Worm (Caenorhabditis elegans) whole organism, L1 larva: Measurements from ENCODE around the gene frpr-15.

Experiments used
- C04F5.9 ChIP-seq: sonication (generic microtip); optimal IDR thresholded peaks from 2 replicates; lab custom pipeline; 2016; ENCODE audit warnings: missing genetic modification characterization, missing compliant biosample characterization
- C16A3.4 ChIP-seq: fragments of 150-350 bp; optimal IDR thresholded peaks from 2 replicates; lab custom pipeline; 2014; ENCODE audit warnings: missing biosample characterization, missing genetic modification characterization
- C34B4.2 ChIP-seq: sonication (generic microtip); optimal IDR thresholded peaks from 2 replicates; lab custom pipeline; 2017; ENCODE audit warnings: mild to moderate bottlenecking, missing genetic modification characterization, missing compliant biosample characterization
- F16B12.6 ChIP-seq: fragments of 150-350 bp; optimal IDR thresholded peaks from 2 replicates; lab custom pipeline; 2014; ENCODE audit warnings: missing biosample characterization, missing genetic modification characterization
- Y116A8C.19 ChIP-seq: sonication (generic microtip); optimal IDR thresholded peaks from 2 replicates; lab custom pipeline; 2016; ENCODE audit warnings: missing compliant biosample characterization, missing genetic modification characterization, borderline replicate concordance
- aha-1 ChIP-seq: fragments of 150-350 bp; optimal IDR thresholded peaks from 2 replicates; lab custom pipeline; 2014; ENCODE audit warnings: missing biosample characterization, missing genetic modification characterization
- alr-1 ChIP-seq: fragments of 200-800 bp; sonication (Bioruptor generic); optimal IDR thresholded peaks from 2 replicates; lab custom pipeline; 2018; ENCODE audit warnings: borderline replicate concordance, mild to moderate bottlenecking, missing genetic modification characterization, missing compliant biosample characterization
- aly-2 ChIP-seq: fragments of 150-350 bp; optimal IDR thresholded peaks from 2 replicates; lab custom pipeline; 2014; ENCODE audit warnings: missing biosample characterization, missing genetic modification characterization
- ama-1 ChIP-seq: fragments of 150-350 bp; optimal IDR thresholded peaks from 2 replicates; lab custom pipeline; 2014
- blmp-1 ChIP-seq: fragments of 150-350 bp; optimal IDR thresholded peaks from 2 replicates; lab custom pipeline; 2014; ENCODE audit warnings: missing biosample characterization, missing genetic modification characterization
- ceh-63 ChIP-seq: fragments of 200-800 bp; sonication (Bioruptor generic); optimal IDR thresholded peaks from 2 replicates; lab custom pipeline; 2018; ENCODE audit warnings: mild to moderate bottlenecking, missing genetic modification characterization, missing compliant biosample characterization
- ceh-8 ChIP-seq: fragments of 200-800 bp; sonication (Bioruptor generic); optimal IDR thresholded peaks from 2 replicates; lab custom pipeline; 2018; ENCODE audit warnings: mild to moderate bottlenecking, missing genetic modification characterization, moderate library complexity, missing compliant biosample characterization
- ceh-82 ChIP-seq, 3 experiments: fragments of 150-350 bp in 1 of 3; sonication (generic microtip) in 2 of 3; optimal IDR thresholded peaks; 2 replicates each; lab custom pipeline; 2014 to 2017; ENCODE audit warnings: missing biosample characterization in 3 of 3, missing genetic modification characterization in 3 of 3
- ceh-90 ChIP-seq: sonication (generic microtip); optimal IDR thresholded peaks from 2 replicates; lab custom pipeline; 2016; ENCODE audit warnings: missing genetic modification characterization, missing compliant biosample characterization
- egl-13 ChIP-seq: sonication (generic microtip); optimal IDR thresholded peaks from 2 replicates; lab custom pipeline; 2016; ENCODE audit warnings: missing genotype, missing genetic modification reagents, missing genetic modification characterization, missing compliant biosample characterization
- egl-27 ChIP-seq, 2 experiments: fragments of 150-350 bp in 1 of 2; sonication (generic microtip); optimal IDR thresholded peaks; 3 replicates each; lab custom pipeline; 2017 to 2018; ENCODE audit warnings: missing biosample characterization in 2 of 2, missing genetic modification characterization in 2 of 2, missing genetic modification reagents in 2 of 2
- elt-3 ChIP-seq, 6 experiments: fragments of 150-350 bp in 1 of 6; sonication (generic microtip); optimal IDR thresholded peaks; 2 replicates each; lab custom pipeline; 2017 to 2018; ENCODE audit warnings: missing biosample characterization in 6 of 6, missing genetic modification characterization in 6 of 6, inconsistent platforms in 1 of 6
- fkh-10 ChIP-seq: sonication (generic microtip); optimal IDR thresholded peaks from 2 replicates; lab custom pipeline; 2017; ENCODE audit warnings: missing biosample characterization, missing genetic modification reagents, missing genetic modification characterization
- fkh-8 ChIP-seq: sonication (generic microtip); optimal IDR thresholded peaks from 2 replicates; lab custom pipeline; 2016; ENCODE audit warnings: mild to moderate bottlenecking, missing genetic modification characterization, missing compliant biosample characterization
- hlh-17 ChIP-seq: fragments of 200-800 bp; sonication (Bioruptor generic); optimal IDR thresholded peaks from 2 replicates; lab custom pipeline; 2018; ENCODE audit warnings: missing genetic modification characterization, mild to moderate bottlenecking, missing compliant biosample characterization, moderate library complexity, borderline replicate concordance
- hpl-2 ChIP-seq: fragments of 150-350 bp; optimal IDR thresholded peaks from 2 replicates; lab custom pipeline; 2014; ENCODE audit warnings: missing biosample characterization, missing genetic modification reagents, missing genetic modification characterization
- irx-1 ChIP-seq: sonication (generic microtip); optimal IDR thresholded peaks from 2 replicates; lab custom pipeline; 2016; ENCODE audit warnings: missing genetic modification characterization, missing compliant biosample characterization
- isw-1 ChIP-seq: fragments of 200-800 bp; sonication (Bioruptor generic); IDR thresholded peaks from 2 replicates; pipeline ENCODE4 v1.3.6; 2022; ENCODE audit warnings: missing genetic modification characterization, missing compliant biosample characterization
- jun-1 ChIP-seq: fragments of 150-350 bp; optimal IDR thresholded peaks from 2 replicates; lab custom pipeline; 2014; ENCODE audit warnings: missing biosample characterization, missing genetic modification reagents, missing genetic modification characterization
- lin-14 ChIP-seq: fragments of 200-800 bp; sonication (Bioruptor generic); optimal IDR thresholded peaks from 2 replicates; lab custom pipeline; 2018; ENCODE audit warnings: mild to moderate bottlenecking, missing genetic modification characterization, moderate library complexity, missing compliant biosample characterization
- lin-39 ChIP-seq: fragments of 150-350 bp; optimal IDR thresholded peaks from 2 replicates; lab custom pipeline; 2014; ENCODE audit warnings: missing biosample characterization, missing genetic modification reagents, missing genetic modification characterization
- mdl-1 ChIP-seq, 2 experiments: fragments of 150-350 bp; optimal IDR thresholded peaks; 2 replicates each; lab custom pipeline; 2014 to 2017; ENCODE audit warnings: missing biosample characterization in 2 of 2, missing genetic modification characterization in 2 of 2, inconsistent platforms in 1 of 2
- mep-1 ChIP-seq: fragments of 150-350 bp; optimal IDR thresholded peaks from 2 replicates; lab custom pipeline; 2014; ENCODE audit warnings: missing biosample characterization, missing genetic modification characterization
- nhr-11 ChIP-seq: fragments of 150-350 bp; optimal IDR thresholded peaks from 2 replicates; lab custom pipeline; 2014; ENCODE audit warnings: missing biosample characterization, missing genetic modification characterization
- nhr-237 ChIP-seq: fragments of 150-350 bp; optimal IDR thresholded peaks from 2 replicates; lab custom pipeline; 2014; ENCODE audit warnings: missing biosample characterization, missing genetic modification characterization
- nhr-47 ChIP-seq: sonication (generic microtip); optimal IDR thresholded peaks from 2 replicates; lab custom pipeline; 2016; ENCODE audit warnings: mild to moderate bottlenecking, missing genetic modification characterization, moderate library complexity, missing compliant biosample characterization
- nhr-71 ChIP-seq: sonication (generic microtip); optimal IDR thresholded peaks from 2 replicates; lab custom pipeline; 2016; ENCODE audit warnings: mild to moderate bottlenecking, missing genetic modification characterization, moderate library complexity, missing compliant biosample characterization
- nhr-76 ChIP-seq: sonication (generic microtip); optimal IDR thresholded peaks from 2 replicates; lab custom pipeline; 2017; ENCODE audit warnings: missing biosample characterization, missing genetic modification characterization
- nhr-85 ChIP-seq: sonication (generic microtip); peaks from one replicate; lab custom pipeline; 2016; ENCODE audit warnings: missing genetic modification characterization, inconsistent platforms, missing compliant biosample characterization
- nhr-90 ChIP-seq: sonication (generic microtip); optimal IDR thresholded peaks from 2 replicates; lab custom pipeline; 2016; ENCODE audit warnings: mild to moderate bottlenecking, missing genetic modification characterization, missing compliant biosample characterization; ENCODE audit not compliant: poor library complexity
- pag-3 ChIP-seq: sonication (generic microtip); optimal IDR thresholded peaks from 2 replicates; lab custom pipeline; 2017; ENCODE audit warnings: missing genetic modification characterization, mild to moderate bottlenecking, missing compliant biosample characterization, antibody characterized with exemption, borderline replicate concordance; ENCODE audit not compliant: insufficient read depth
- rnt-1 ChIP-seq: sonication (generic microtip); optimal IDR thresholded peaks from 2 replicates; lab custom pipeline; 2016; ENCODE audit warnings: mild to moderate bottlenecking, missing genetic modification characterization, moderate library complexity, missing compliant biosample characterization
- snpc-4 ChIP-seq: fragments of 150-350 bp; optimal IDR thresholded peaks from 2 replicates; lab custom pipeline; 2014; ENCODE audit warnings: missing biosample characterization, missing genetic modification characterization
- snu-23 ChIP-seq: sonication (generic microtip); optimal IDR thresholded peaks from 2 replicates; lab custom pipeline; 2016; ENCODE audit warnings: missing genetic modification characterization, missing compliant biosample characterization
- sox-4 ChIP-seq: sonication (generic microtip); optimal IDR thresholded peaks from 2 replicates; lab custom pipeline; 2016; ENCODE audit warnings: missing genetic modification characterization, missing compliant biosample characterization
- sptf-1 ChIP-seq: fragments of 150-350 bp; optimal IDR thresholded peaks from 2 replicates; lab custom pipeline; 2014; ENCODE audit warnings: missing biosample characterization, missing genetic modification characterization
- sup-37 ChIP-seq: fragments of 200-800 bp; sonication (Bioruptor generic); optimal IDR thresholded peaks from 2 replicates; lab custom pipeline; 2018; ENCODE audit warnings: mild to moderate bottlenecking, missing genetic modification characterization, missing compliant biosample characterization
- swsn-7 ChIP-seq: sonication (generic microtip); optimal IDR thresholded peaks from 2 replicates; lab custom pipeline; 2016; ENCODE audit warnings: missing genetic modification characterization, missing compliant biosample characterization
- tbx-2 ChIP-seq: sonication (generic microtip); optimal IDR thresholded peaks from 2 replicates; lab custom pipeline; 2016; ENCODE audit warnings: missing genetic modification characterization, missing compliant biosample characterization
- tlp-1 ChIP-seq: fragments of 150-350 bp; optimal IDR thresholded peaks from 2 replicates; lab custom pipeline; 2014; ENCODE audit warnings: missing biosample characterization, missing genetic modification characterization
- unc-130 ChIP-seq: fragments of 150-350 bp; optimal IDR thresholded peaks from 2 replicates; lab custom pipeline; 2017; ENCODE audit warnings: missing biosample characterization, missing genetic modification characterization, inconsistent platforms
- unc-30 ChIP-seq: sonication (generic microtip); optimal IDR thresholded peaks from 2 replicates; lab custom pipeline; 2017; ENCODE audit warnings: missing biosample characterization, missing genetic modification characterization
- unc-98 ChIP-seq: fragments of 200-800 bp; sonication (Bioruptor generic); IDR thresholded peaks from 2 replicates; pipeline ENCODE4 v1.3.6; 2022; ENCODE audit warnings: missing genetic modification characterization, missing compliant biosample characterization
- ztf-11 ChIP-seq, 2 experiments: sonication (generic microtip); optimal IDR thresholded peaks; 2 replicates each; lab custom pipeline; 2016 to 2017; ENCODE audit warnings: missing genetic modification characterization in 2 of 2, missing biosample characterization in 1 of 2, missing compliant biosample characterization in 1 of 2
- ztf-4 ChIP-seq: fragments of 150-350 bp; optimal IDR thresholded peaks from 2 replicates; lab custom pipeline; 2014; ENCODE audit warnings: missing biosample characterization, missing genetic modification characterization

frpr-15 gene

ce11 chrV:12637238-12637690 is 42.6 kb upstream of the frpr-15 start, which contains the start of gene F56H9.2 (continued):
- TF ChIP-seq nhr-47 (tag; lab: Kevin White, UChicago) (peak; percentile 70), swsn-7 (tag; lab: Kevin White, UChicago) (peak; percentile 74), unc-30 (no peak), ceh-63 (GFP tag; lab: Kevin White, UChicago) (no peak), ama-1 (lab: Kevin White, UChicago) (peak; percentile 36), ztf-4 (tag; lab: Kevin White, UChicago) (peak; percentile 4), pag-3 (tag; lab: Kevin White, UChicago) (no peak), F16B12.6 (no peak), C16A3.4 (peak; percentile 41), mdl-1 (tag; optimal IDR thresholded peaks at IDR 0.05; lab: Kevin White, UChicago) (peak in 1 of 2 experiments; percentile 96), jun-1 (peak; percentile 62), elt-3 (tag; optimal IDR thresholded peaks at IDR 0.05; lab: Kevin White, UChicago) (peak in 3 of 6 experiments; percentile 68 to 92 (median 70)), alr-1 (no peak), egl-27 (tag; optimal IDR thresholded peaks at IDR 0.05; lab: Kevin White, UChicago) (peak; percentile 66 to 72), nhr-71 (tag; lab: Kevin White, UChicago) (peak; percentile 95), lin-14 (GFP tag; lab: Kevin White, UChicago) (peak; percentile 96), nhr-90 (tag; lab: Kevin White, UChicago) (peak; percentile 81), nhr-11 (tag; lab: Kevin White, UChicago) (no peak), mep-1 (tag; lab: Kevin White, UChicago) (peak; percentile 72), fkh-10 (no peak), snu-23 (no peak), sptf-1 (tag; lab: Kevin White, UChicago) (no peak), tlp-1 (no peak), isw-1 (GFP tag; lab: Robert Waterston, UW) (0 out of 2 replicates have a peak, but pooled peaks have one; percentile 2), fkh-8 (tag; lab: Kevin White, UChicago) (no peak), ceh-8 (GFP tag; lab: Kevin White, UChicago) (no peak), unc-98 (no peak), blmp-1 (tag; lab: Kevin White, UChicago) (peak; percentile 76), ceh-90 (tag; lab: Kevin White, UChicago) (no peak), sox-4 (tag; lab: Kevin White, UChicago) (no peak), sup-37 (GFP tag; lab: Kevin White, UChicago) (peak; percentile 24), egl-13 (no peak), rnt-1 (tag; lab: Kevin White, UChicago) (peak; percentile 88), snpc-4 (tag; lab: Kevin White, UChicago) (no peak), ceh-82 (tag; optimal IDR thresholded peaks at IDR 0.05; lab: Kevin White, UChicago) (peak in 2 of 3 experiments; percentile 7 to 51), aha-1 (no peak), hpl-2 (GFP tag; lab: Kevin White, UChicago) (no peak), nhr-85 (peak; percentile 98), ztf-11 (tag; optimal IDR thresholded peaks at IDR 0.05; lab: Kevin White, UChicago) (peak in 1 of 2 experiments; percentile 27), lin-39 (peak; percentile 10), unc-130 (tag; lab: Kevin White, UChicago) (peak; percentile 94), aly-2 (tag; lab: Kevin White, UChicago) (no peak), tbx-2 (tag; lab: Kevin White, UChicago) (peak; percentile 83), C34B4.2 (tag; lab: Kevin White, UChicago) (no peak), Y116A8C.19 (tag; lab: Kevin White, UChicago) (no peak), irx-1 (tag; lab: Kevin White, UChicago) (peak; percentile 59), hlh-17 (GFP tag; lab: Kevin White, UChicago) (no peak), nhr-76 (no peak), C04F5.9 (tag; lab: Kevin White, UChicago) (no peak), nhr-237 (no peak)
